Worm (Caenorhabditis elegans): Measurements from ENCODE around the gene C01G5.4.
A peak's percentile ranks its signal among the peaks of the same experiment; 100 is the strongest.

Gene C01G5.4

ce11 chrIV:6552036-6552435 is 20.5 kb downstream of the C01G5.4 start (continued):
- TF ChIP-seq ztf-25 (GFP tag; IDR thresholded peaks at IDR 0.05) = no peak
- no peak for TF ChIP-seq nhr-90 (tag; optimal IDR thresholded peaks at IDR 0.05)

ce11 chrIV:6554865-6555264 is 23.3 kb downstream of the C01G5.4 start:
- TF ChIP-seq mes-4 (tag; optimal IDR thresholded peaks at IDR 0.05) = no peak
- no peak for TF ChIP-seq ztf-28 (GFP tag; IDR thresholded peaks at IDR 0.05)
- TF ChIP-seq attf-5 (GFP tag; optimal IDR thresholded peaks at IDR 0.05) = peak; percentile 1
- TF ChIP-seq tbx-9 (tag; optimal IDR thresholded peaks at IDR 0.05; ENCODE audit: borderline replicate concordance) = no peak
- no peak for TF ChIP-seq ztf-6 (GFP tag; IDR thresholded peaks at IDR 0.05)
- no peak for TF ChIP-seq unc-130 (GFP tag; optimal IDR thresholded peaks at IDR 0.05)
- no peak for TF ChIP-seq sdz-38 (tag; optimal IDR thresholded peaks at IDR 0.05)
- TF ChIP-seq madf-10 (tag; optimal IDR thresholded peaks at IDR 0.05) = peak; percentile 44
- 0 out of 2 replicates have a peak, but pooled peaks have one; percentile 29 for TF ChIP-seq ekl-4 (GFP tag; IDR thresholded peaks at IDR 0.05)
- no peak for TF ChIP-seq hlh-12 (tag; optimal IDR thresholded peaks at IDR 0.05)
- no peak for TF ChIP-seq zfh-2 (GFP tag; conservative IDR thresholded peaks at IDR 0.05)
- TF ChIP-seq hmg-20 (GFP tag; IDR thresholded peaks at IDR 0.05) = no peak
- peak; percentile 28 for TF ChIP-seq atf-7 (tag; optimal IDR thresholded peaks at IDR 0.05)
- no peak for TF ChIP-seq ceh-58 (GFP tag; IDR thresholded peaks at IDR 0.05)
- no peak for TF ChIP-seq hsf-1 (GFP tag; IDR thresholded peaks at IDR 0.05)
- TF ChIP-seq lag-1 (GFP tag; IDR thresholded peaks at IDR 0.05) = no peak
- TF ChIP-seq K11D2.4 (GFP tag; IDR thresholded peaks at IDR 0.05) = no peak
- TF ChIP-seq egl-44 (GFP tag; IDR thresholded peaks at IDR 0.05) = no peak
- no peak for TF ChIP-seq bed-1 (GFP tag; IDR thresholded peaks at IDR 0.05)
- TF ChIP-seq Y95B8A.8 (GFP tag; IDR thresholded peaks at IDR 0.05) = 0 out of 2 replicates have a peak, but pooled peaks have one; percentile 46
- no peak for TF ChIP-seq cebp-1 (GFP tag; IDR thresholded peaks at IDR 0.05)
- peak; percentile 31 for TF ChIP-seq cebp-1 (tag; optimal IDR thresholded peaks at IDR 0.05)
- TF ChIP-seq pha-4 (tag; optimal IDR thresholded peaks at IDR 0.05) = peak; percentile 12
- TF ChIP-seq B0336.3 (GFP tag; IDR thresholded peaks at IDR 0.05) = peak; percentile 61; the same call in 1 of the 2 replicates
- TF ChIP-seq T07F8.4 (tag; optimal IDR thresholded peaks at IDR 0.05) = no peak
- no peak for TF ChIP-seq F52B5.7 (tag; optimal IDR thresholded peaks at IDR 0.05)
- TF ChIP-seq ama-1 (optimal IDR thresholded peaks at IDR 0.05) = no peak
- no peak for TF ChIP-seq ama-1 (GFP tag; optimal IDR thresholded peaks at IDR 0.05)
- TF ChIP-seq B0019.2 (GFP tag; conservative IDR thresholded peaks at IDR 0.05) = no peak
- TF ChIP-seq Y53G8AR.9 (GFP tag; conservative IDR thresholded peaks at IDR 0.05) = no peak
- TF ChIP-seq lin-35 (GFP tag; optimal IDR thresholded peaks at IDR 0.05) = no peak
- TF ChIP-seq nfya-1 (tag; optimal IDR thresholded peaks at IDR 0.05; ENCODE audit: borderline replicate concordance, insufficient read depth) = no peak
- TF ChIP-seq F23B12.7 (tag; optimal IDR thresholded peaks at IDR 0.05; ENCODE audit: insufficient read depth) = no peak
- no peak for TF ChIP-seq sptf-2 (GFP tag; optimal IDR thresholded peaks at IDR 0.05)
- no peak for TF ChIP-seq hmg-1.2 (GFP tag; IDR thresholded peaks at IDR 0.05)
- TF ChIP-seq tbp1 (GFP tag; optimal IDR thresholded peaks at IDR 0.05) = peak; percentile 25
- TF ChIP-seq lsl-1 (GFP tag; optimal IDR thresholded peaks at IDR 0.05) = no peak
- no peak for TF ChIP-seq ceh-91 (GFP tag; IDR thresholded peaks at IDR 0.05)
- TF ChIP-seq chd-7 (tag; optimal IDR thresholded peaks at IDR 0.05) = no peak
- no peak for TF ChIP-seq snpc-4 (GFP tag; optimal IDR thresholded peaks at IDR 0.05)
- TF ChIP-seq snpc-4 (tag; optimal IDR thresholded peaks at IDR 0.05) = no peak
- peak; percentile 96 for TF ChIP-seq nhr-80 (tag; optimal IDR thresholded peaks at IDR 0.05)

All from whole organism, young adult.